Worm (Caenorhabditis elegans) whole organism, mixed stage, embryonic: ENCODE measurements around the gene F14F9.8.

Source experiments
- M03D4.4 ChIP-seq: sonication (generic microtip); optimal IDR thresholded peaks from 2 replicates; lab custom pipeline; 2017; ENCODE audit warnings: mild to moderate bottlenecking, missing genetic modification characterization, missing compliant biosample characterization
- bed-3 ChIP-seq: fragments of 200-800 bp; sonication (Bioruptor generic); optimal IDR thresholded peaks from 3 replicates; lab custom pipeline; 2018; ENCODE audit warnings: mild to moderate bottlenecking, missing genetic modification characterization, moderate library complexity, missing compliant biosample characterization
- blmp-1 ChIP-seq: fragments of 150-350 bp; optimal IDR thresholded peaks from 2 replicates; lab custom pipeline; 2014; ENCODE audit warnings: missing biosample characterization, missing genetic modification characterization
- ceh-39 ChIP-seq: fragments of 150-350 bp; optimal IDR thresholded peaks from 2 replicates; lab custom pipeline; 2014; ENCODE audit warnings: missing biosample characterization, missing genetic modification characterization
- ceh-43 ChIP-seq: fragments of 200-800 bp; sonication (Bioruptor generic); optimal IDR thresholded peaks from 2 replicates; lab custom pipeline; 2018; ENCODE audit warnings: mild to moderate bottlenecking, missing genetic modification characterization, moderate library complexity, missing compliant biosample characterization
- ceh-83 ChIP-seq: fragments of 200-800 bp; sonication (Bioruptor generic); optimal IDR thresholded peaks from 2 replicates; lab custom pipeline; 2018; ENCODE audit warnings: mild to moderate bottlenecking, missing genetic modification characterization, missing compliant biosample characterization
- ces-1 ChIP-seq: fragments of 150-350 bp; optimal IDR thresholded peaks from 2 replicates; lab custom pipeline; 2014; ENCODE audit warnings: missing biosample characterization, missing genetic modification reagents, missing genetic modification characterization
- cnd-1 ChIP-seq: fragments of 200-800 bp; sonication (Bioruptor generic); optimal IDR thresholded peaks from 2 replicates; lab custom pipeline; 2018; ENCODE audit warnings: mild to moderate bottlenecking, missing genetic modification characterization, missing compliant biosample characterization
- drap-1 ChIP-seq: fragments of 200-800 bp; sonication (Bioruptor generic); optimal IDR thresholded peaks from 3 replicates; lab custom pipeline; 2018; ENCODE audit warnings: mild to moderate bottlenecking, missing genetic modification characterization, missing compliant biosample characterization
- elt-1 ChIP-seq: sonication (generic microtip); optimal IDR thresholded peaks from 2 replicates; lab custom pipeline; 2017; ENCODE audit warnings: missing genetic modification characterization, mild to moderate bottlenecking, missing compliant biosample characterization, antibody characterized with exemption, moderate library complexity, borderline replicate concordance; ENCODE audit not compliant: insufficient read depth
- elt-3 ChIP-seq: fragments of 150-350 bp; optimal IDR thresholded peaks from 2 replicates; lab custom pipeline; 2014; ENCODE audit warnings: missing biosample characterization, missing genetic modification characterization
- flh-1 ChIP-seq: fragments of 200-800 bp; sonication (Bioruptor generic); optimal IDR thresholded peaks from 2 replicates; lab custom pipeline; 2018; ENCODE audit warnings: mild to moderate bottlenecking, missing genetic modification characterization, moderate library complexity, missing compliant biosample characterization
- ham-2 ChIP-seq: fragments of 200-800 bp; sonication (Bioruptor generic); optimal IDR thresholded peaks from 2 replicates; lab custom pipeline; 2018; ENCODE audit warnings: mild to moderate bottlenecking, missing genetic modification characterization, missing compliant biosample characterization
- hlh-1 ChIP-seq: fragments of 150-350 bp; optimal IDR thresholded peaks from 2 replicates; lab custom pipeline; 2014; ENCODE audit warnings: missing biosample characterization, missing genetic modification reagents, missing genetic modification characterization
- lin-13 ChIP-seq: fragments of 150-350 bp; optimal IDR thresholded peaks from 2 replicates; lab custom pipeline; 2014; ENCODE audit warnings: missing biosample characterization, missing genetic modification characterization
- lin-32 ChIP-seq: fragments of 200-800 bp; sonication (Bioruptor generic); optimal IDR thresholded peaks from 2 replicates; lab custom pipeline; 2018; ENCODE audit warnings: mild to moderate bottlenecking, missing genetic modification characterization, missing compliant biosample characterization
- lsy-2 ChIP-seq: fragments of 150-350 bp; optimal IDR thresholded peaks from 2 replicates; lab custom pipeline; 2014; ENCODE audit warnings: missing biosample characterization, missing genetic modification characterization
- mab-5 ChIP-seq: fragments of 150-350 bp; optimal IDR thresholded peaks from 2 replicates; lab custom pipeline; 2014; ENCODE audit warnings: missing biosample characterization, missing genetic modification characterization
- mep-1 ChIP-seq: fragments of 150-350 bp; optimal IDR thresholded peaks from 2 replicates; lab custom pipeline; 2017; ENCODE audit warnings: missing biosample characterization, missing genetic modification reagents, missing genetic modification characterization, inconsistent platforms
- mls-2 ChIP-seq: sonication (generic microtip); optimal IDR thresholded peaks from 2 replicates; lab custom pipeline; 2016; ENCODE audit warnings: mild to moderate bottlenecking, missing genetic modification characterization, moderate library complexity, missing compliant biosample characterization
- nhr-12 ChIP-seq: fragments of 150-350 bp; optimal IDR thresholded peaks from 2 replicates; lab custom pipeline; 2014; ENCODE audit warnings: missing biosample characterization, missing genetic modification characterization
- nhr-2 ChIP-seq: fragments of 150-350 bp; optimal IDR thresholded peaks from 2 replicates; lab custom pipeline; 2014; ENCODE audit warnings: missing biosample characterization, missing genetic modification characterization
- nhr-237 ChIP-seq: fragments of 150-350 bp; optimal IDR thresholded peaks from 2 replicates; lab custom pipeline; 2014; ENCODE audit warnings: missing biosample characterization, missing genetic modification characterization
- nhr-28 ChIP-seq: fragments of 150-350 bp; optimal IDR thresholded peaks from 2 replicates; lab custom pipeline; 2014; ENCODE audit warnings: missing biosample characterization, missing genetic modification characterization
- nhr-76 ChIP-seq: sonication (generic microtip); optimal IDR thresholded peaks from 2 replicates; lab custom pipeline; 2017; ENCODE audit warnings: missing biosample characterization, missing genetic modification characterization
- pha-4 ChIP-seq: fragments of 150-350 bp; optimal IDR thresholded peaks from 2 replicates; lab custom pipeline; 2018; ENCODE audit warnings: missing biosample characterization, missing genetic modification reagents, missing genetic modification characterization
- snpc-4 ChIP-seq: fragments of 150-350 bp; optimal IDR thresholded peaks from 2 replicates; lab custom pipeline; 2014; ENCODE audit warnings: missing biosample characterization, missing genetic modification characterization
- sptf-1 ChIP-seq: sonication (generic microtip); optimal IDR thresholded peaks from 2 replicates; lab custom pipeline; 2017; ENCODE audit warnings: mild to moderate bottlenecking, missing genetic modification characterization, moderate library complexity, missing compliant biosample characterization
- tbx-8 ChIP-seq: fragments of 200-800 bp; sonication (Bioruptor generic); optimal IDR thresholded peaks from 2 replicates; lab custom pipeline; 2018; ENCODE audit warnings: mild to moderate bottlenecking, missing genetic modification characterization, moderate library complexity, missing compliant biosample characterization
- unc-120 ChIP-seq: sonication (generic microtip); optimal IDR thresholded peaks from 2 replicates; lab custom pipeline; 2017; ENCODE audit warnings: missing genetic modification characterization, missing compliant biosample characterization; ENCODE audit not compliant: poor library complexity, severe bottlenecking
- unc-39 ChIP-seq: fragments of 150-350 bp; optimal IDR thresholded peaks from 2 replicates; lab custom pipeline; 2014; ENCODE audit warnings: missing biosample characterization, missing genetic modification characterization
- unc-62 ChIP-seq: fragments of 150-350 bp; optimal IDR thresholded peaks from 2 replicates; lab custom pipeline; 2014; ENCODE audit warnings: missing biosample characterization, missing genetic modification reagents, missing genetic modification characterization
- zip-8 ChIP-seq: fragments of 150-350 bp; optimal IDR thresholded peaks from 2 replicates; lab custom pipeline; 2014; ENCODE audit warnings: missing biosample characterization, missing genetic modification characterization
- ztf-11 ChIP-seq: fragments of 150-350 bp; optimal IDR thresholded peaks from 2 replicates; lab custom pipeline; 2014; ENCODE audit warnings: missing biosample characterization, missing genetic modification characterization

F14F9.8 gene

ce11 chrV:5165426-5165825 is 35.3 kb downstream of the F14F9.8 start, which contains the start of gene srw-140:
srw-140 (plus strand) TSS chrV:5165726.
- TF ChIP-seq unc-39 (no peak), ztf-11 (tag; lab: Kevin White, UChicago) (no peak), elt-1 (tag; lab: Kevin White, UChicago) (no peak), nhr-28 (no peak), lin-32 (GFP tag; lab: Kevin White, UChicago) (no peak), ceh-43 (GFP tag; lab: Kevin White, UChicago) (no peak), ceh-83 (GFP tag; lab: Kevin White, UChicago) (no peak), elt-3 (tag; lab: Kevin White, UChicago) (no peak), mab-5 (tag; lab: Kevin White, UChicago) (no peak), M03D4.4 (tag; lab: Kevin White, UChicago) (no peak), unc-62 (GFP tag; lab: Kevin White, UChicago) (no peak), ceh-39 (tag; lab: Kevin White, UChicago) (no peak), unc-120 (tag; lab: Kevin White, UChicago) (no peak)

ce11 chrV:5169586-5169985 is 39.5 kb downstream of the F14F9.8 start, which contains the start of gene srt-64:
srt-64 (minus strand) TSS chrV:5169686.
- no peak for TF ChIP-seq tbx-8
- TF ChIP-seq drap-1, result no peak
- TF ChIP-seq nhr-237 (tag; lab: Kevin White, UChicago), result no peak
- no peak for TF ChIP-seq nhr-2 (tag; lab: Kevin White, UChicago)
- TF ChIP-seq flh-1 (GFP tag; lab: Kevin White, UChicago), result no peak
- TF ChIP-seq elt-3 (tag; lab: Kevin White, UChicago), result no peak
- no peak for TF ChIP-seq bed-3 (GFP tag; lab: Kevin White, UChicago)
- TF ChIP-seq ceh-83 (GFP tag; lab: Kevin White, UChicago), result no peak
- no peak for TF ChIP-seq nhr-76 (tag; lab: Kevin White, UChicago)
- TF ChIP-seq snpc-4, result no peak
- no peak for TF ChIP-seq lin-13 (tag; lab: Kevin White, UChicago)
- TF ChIP-seq mls-2 (tag; lab: Kevin White, UChicago), result no peak
- no peak for TF ChIP-seq ceh-39 (tag; lab: Kevin White, UChicago)
- TF ChIP-seq mep-1, result no peak
- TF ChIP-seq unc-39, result no peak
- TF ChIP-seq ham-2 (GFP tag; lab: Kevin White, UChicago), result no peak
- TF ChIP-seq, all 35 proteins: peak for 0

ce11 chrV:5172833-5173232 is 42.7 kb downstream of the F14F9.8 start, which contains the start of gene srt-65:
srt-65 (minus strand) TSS chrV:5172933.
- TF ChIP-seq ceh-83 (GFP tag; lab: Kevin White, UChicago) (no peak), nhr-2 (tag; lab: Kevin White, UChicago) (no peak), flh-1 (GFP tag; lab: Kevin White, UChicago) (no peak), ham-2 (GFP tag; lab: Kevin White, UChicago) (no peak), mab-5 (tag; lab: Kevin White, UChicago) (no peak), hlh-1 (tag; lab: Kevin White, UChicago) (no peak), lin-13 (tag; lab: Kevin White, UChicago) (no peak), pha-4 (no peak), nhr-76 (tag; lab: Kevin White, UChicago) (no peak), nhr-237 (tag; lab: Kevin White, UChicago) (no peak), elt-1 (tag; lab: Kevin White, UChicago) (no peak), ces-1 (no peak)

- TF ChIP-seq unc-120 (tag; lab: Kevin White, UChicago) (no peak), ham-2 (GFP tag; lab: Kevin White, UChicago) (no peak), bed-3 (GFP tag; lab: Kevin White, UChicago) (no peak), ces-1 (no peak), snpc-4 (no peak), nhr-12 (tag; lab: Kevin White, UChicago) (no peak), sptf-1 (tag; lab: Kevin White, UChicago) (no peak), mls-2 (tag; lab: Kevin White, UChicago) (no peak), elt-1 (tag; lab: Kevin White, UChicago) (no peak), nhr-2 (tag; lab: Kevin White, UChicago) (no peak)
- TF ChIP-seq, all 35 proteins: peak for 0
Measured at ce11 chrV:5177209-5177608, 47.1 kb downstream of the F14F9.8 start, which contains the start of gene ugt-51. ugt-51 (minus strand) TSS chrV:5177309.

- TF ChIP-seq cnd-1 (tag; lab: Kevin White, UChicago) (no peak), unc-120 (tag; lab: Kevin White, UChicago) (no peak), blmp-1 (tag; lab: Kevin White, UChicago) (no peak), pha-4 (no peak), mep-1 (no peak), snpc-4 (no peak), lsy-2 (tag; lab: Kevin White, UChicago) (no peak), nhr-76 (tag; lab: Kevin White, UChicago) (no peak), nhr-2 (tag; lab: Kevin White, UChicago) (no peak), sptf-1 (tag; lab: Kevin White, UChicago) (no peak), ceh-43 (GFP tag; lab: Kevin White, UChicago) (no peak), zip-8 (tag; lab: Kevin White, UChicago) (no peak), nhr-28 (no peak), elt-1 (tag; lab: Kevin White, UChicago) (no peak), ztf-11 (tag; lab: Kevin White, UChicago) (no peak), ham-2 (GFP tag; lab: Kevin White, UChicago) (no peak), elt-3 (tag; lab: Kevin White, UChicago) (no peak)
Measured at ce11 chrV:5178051-5178450, 47.9 kb downstream of the F14F9.8 start.
